Fruit fly (Drosophila melanogaster) Kc167 (cell line): Measurements from ENCODE around the gene NijA.

Experiments
- Sin3A ChIP-seq: fragments of >200 bp; optimal IDR thresholded peaks from 2 replicates; lab custom pipeline; 2018; ENCODE audit warnings: missing external identifiers
- h ChIP-seq: fragments of >200 bp; optimal IDR thresholded peaks from 3 replicates; lab custom pipeline; 2018; ENCODE audit warnings: missing external identifiers

DNA sequence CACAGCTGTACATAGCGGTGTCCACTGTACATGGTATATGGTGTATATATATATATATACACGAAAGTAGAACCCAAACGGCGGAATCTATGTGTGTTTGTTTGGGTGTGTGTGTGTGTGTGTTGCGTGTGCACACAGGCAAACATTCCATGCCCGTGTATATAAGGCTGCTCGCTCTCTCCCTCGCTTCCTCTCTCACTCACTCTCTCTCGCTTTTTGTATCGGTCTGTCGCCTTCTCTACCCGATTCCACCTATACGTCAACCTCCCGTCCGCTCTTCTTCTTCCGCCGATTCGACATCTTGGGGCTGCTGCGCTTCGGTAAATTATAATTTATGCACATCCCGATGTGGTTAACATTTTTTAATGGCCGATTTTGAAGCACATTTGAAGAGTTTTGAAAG lies 22.5 kb downstream of the NijA start:
- TF ChIP-seq Sin3A (no peak), h (lab: Kevin White, UChicago) (no peak)
